Worm (Caenorhabditis elegans) whole organism, L4 larva: ENCODE results near the gene txdc-12.2.

Experiments
- ama-1 ChIP-seq: fragments of 150-350 bp; optimal IDR thresholded peaks from 2 replicates; lab custom pipeline; 2014; ENCODE audit warnings: inconsistent platforms, mixed read lengths
- dve-1 ChIP-seq: sonication (generic microtip); optimal IDR thresholded peaks from 2 replicates; lab custom pipeline; 2017; ENCODE audit warnings: antibody characterized with exemption, mild to moderate bottlenecking, missing genetic modification characterization, missing compliant biosample characterization; ENCODE audit not compliant: insufficient read depth
- php-3 ChIP-seq: fragments of 200-800 bp; sonication (Bioruptor generic); IDR thresholded peaks from 2 replicates; pipeline ENCODE4 v1.3.6; 2022; ENCODE audit warnings: missing genetic modification reagents, missing genetic modification characterization, missing compliant biosample characterization

- TF ChIP-seq php-3 (GFP tag; lab: Robert Waterston, UW) (no peak), ama-1 (lab: Kevin White, UChicago) (no peak), dve-1 (tag; lab: Kevin White, UChicago) (no peak)
Measured at ce11 chrX:2118162-2118561, 43.9 kb downstream of the txdc-12.2 start, which contains the start of gene swip-10.
